Worm (Caenorhabditis elegans): Measurements from ENCODE around the gene Y32G9A.3.

Gene Y32G9A.3

DNA sequence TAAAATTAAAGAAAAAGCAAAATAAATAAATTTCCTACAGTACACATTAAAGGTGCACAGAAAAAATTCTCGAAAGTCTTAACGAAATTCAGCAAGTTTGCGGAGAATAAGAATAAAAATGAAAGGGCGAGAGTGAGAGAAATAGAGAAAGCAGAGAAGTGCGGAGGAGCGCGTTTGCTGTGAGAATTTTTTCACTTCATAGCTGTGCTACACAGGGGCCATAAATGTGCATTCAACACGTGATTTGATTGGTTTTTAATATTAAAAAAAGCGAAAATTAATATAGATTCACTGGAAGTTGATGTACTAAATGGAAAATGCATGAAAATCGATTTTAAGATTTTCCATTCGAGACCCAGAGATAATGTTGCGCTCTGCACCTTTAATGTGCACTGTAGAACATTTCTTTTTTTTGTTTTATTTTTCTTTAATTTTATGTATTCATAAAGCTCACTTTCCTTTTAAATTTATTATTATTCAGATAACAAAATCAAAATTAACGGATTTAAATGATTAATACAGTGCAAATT, 6.9 kb downstream of the Y32G9A.3 start, which contains the start of gene Y32G9A.2 (continued):
- TF ChIP-seq hlh-26 (GFP tag; conservative IDR thresholded peaks at IDR 0.05) (no peak), aptf-2 (GFP tag; conservative IDR thresholded peaks at IDR 0.05) (no peak), attf-6 (GFP tag; IDR thresholded peaks at IDR 0.05) (no peak), B0019.2 (GFP tag; conservative IDR thresholded peaks at IDR 0.05) (no peak), xnd-1 (tag; optimal IDR thresholded peaks at IDR 0.05) (peak; percentile 66), mcd-1 (GFP tag; IDR thresholded peaks at IDR 0.05) (peak; percentile 94), madf-3 (GFP tag; IDR thresholded peaks at IDR 0.05) (no peak), sea-2 (GFP tag; IDR thresholded peaks at IDR 0.05) (no peak), ceh-100 (GFP tag; IDR thresholded peaks at IDR 0.05) (no peak), nhr-90 (tag; optimal IDR thresholded peaks at IDR 0.05) (no peak), ztf-26 (tag; optimal IDR thresholded peaks at IDR 0.05) (no peak), gei-17 (GFP tag; optimal IDR thresholded peaks at IDR 0.05) (no peak), egrh-3 (GFP tag; IDR thresholded peaks at IDR 0.05) (no peak), repo-1 (tag; optimal IDR thresholded peaks at IDR 0.05) (no peak), B0261.1 (tag; optimal IDR thresholded peaks at IDR 0.05) (no peak), die-1 (tag; optimal IDR thresholded peaks at IDR 0.05) (no peak), C17E4.6 (GFP tag; IDR thresholded peaks at IDR 0.05) (no peak), tlf-1 (GFP tag; optimal IDR thresholded peaks at IDR 0.05) (no peak), snpc-1.1 (tag; optimal IDR thresholded peaks at IDR 0.05; ENCODE audit: insufficient read depth) (no peak), F52B5.7 (tag; optimal IDR thresholded peaks at IDR 0.05) (no peak), madf-6 (GFP tag; IDR thresholded peaks at IDR 0.05) (peak; percentile 70), somi-1 (GFP tag; optimal IDR thresholded peaks at IDR 0.05) (no peak), Y67H2A.10 (GFP tag; conservative IDR thresholded peaks at IDR 0.05) (no peak), snpc-1.3 (tag; optimal IDR thresholded peaks at IDR 0.05; ENCODE audit: insufficient read depth) (no peak), snpc-3.4 (tag; optimal IDR thresholded peaks at IDR 0.05) (no peak), cebp-1 (GFP tag; IDR thresholded peaks at IDR 0.05) (no peak), cebp-1 (tag; optimal IDR thresholded peaks at IDR 0.05) (no peak), let-526 (GFP tag; IDR thresholded peaks at IDR 0.05) (no peak), dox-1 (GFP tag; IDR thresholded peaks at IDR 0.05) (peak; percentile 67), F55B11.4 (tag; optimal IDR thresholded peaks at IDR 0.05; ENCODE audit: borderline replicate concordance, insufficient read depth) (no peak), athp-1 (tag; optimal IDR thresholded peaks at IDR 0.05) (peak; percentile 99), T07F8.4 (tag; optimal IDR thresholded peaks at IDR 0.05) (no peak)

DNA sequence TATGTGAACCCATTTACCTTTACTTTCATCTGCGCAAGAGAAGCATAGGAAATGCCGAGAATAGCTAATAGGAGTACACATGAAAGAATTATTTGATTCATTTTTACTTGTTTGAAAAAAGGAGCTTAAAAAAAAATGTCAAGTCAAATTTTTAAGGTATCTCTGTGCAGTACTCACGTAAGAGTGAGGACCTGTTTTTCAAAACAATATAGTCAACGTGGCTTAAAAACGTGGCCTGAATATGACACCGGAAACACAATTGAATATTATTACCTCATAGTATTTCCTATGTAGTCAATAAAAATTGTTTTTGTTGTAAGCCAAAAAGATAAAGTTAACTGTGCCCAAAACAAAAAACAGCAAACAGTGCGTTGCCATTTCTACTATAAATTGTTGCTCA, 8.9 kb downstream of the Y32G9A.3 start, which contains the start of gene Y32G9A.12:
Gene Y32G9A.12, minus strand, starts transcription at position 101 of the 400 bp plus-strand sequence.
- TF ChIP-seq akir-1 (GFP tag; optimal IDR thresholded peaks at IDR 0.05) (no peak), fkh-3 (tag; optimal IDR thresholded peaks at IDR 0.05) (no peak), unc-62 (GFP tag; optimal IDR thresholded peaks at IDR 0.05) (no peak), ets-4 (GFP tag; optimal IDR thresholded peaks at IDR 0.05) (no peak), F57C9.4 (tag; optimal IDR thresholded peaks at IDR 0.05) (no peak), nhr-179 (tag; optimal IDR thresholded peaks at IDR 0.05) (no peak), ceh-79 (tag; optimal IDR thresholded peaks at IDR 0.05) (no peak), snpc-3.4 (tag; optimal IDR thresholded peaks at IDR 0.05) (no peak), ceh-27 (GFP tag; optimal IDR thresholded peaks at IDR 0.05) (no peak), hrde-1 (tag; optimal IDR thresholded peaks at IDR 0.05; ENCODE audit: borderline replicate concordance) (no peak), bed-1 (GFP tag; IDR thresholded peaks at IDR 0.05) (no peak)

Measured in whole organism, young adult.